Worm (Caenorhabditis elegans) whole organism, L1 larva: ENCODE results near the gene srh-255.

Source experiments
- alr-1 ChIP-seq: fragments of 200-800 bp; sonication (Bioruptor generic); optimal IDR thresholded peaks from 2 replicates; lab custom pipeline; 2018; ENCODE audit warnings: borderline replicate concordance, mild to moderate bottlenecking, missing genetic modification characterization, missing compliant biosample characterization
- efl-1 ChIP-seq, 4 experiments: fragments of 150-350 bp; optimal IDR thresholded peaks in 3 of 4; peaks in 1 of 4; 1 replicate in 1 of 4; 2 replicates in 3 of 4; lab custom pipeline; 2014; ENCODE audit warnings: missing biosample characterization in 2 of 4, missing genetic modification characterization in 2 of 4, missing genetic modification reagents in 2 of 4
- egl-27 ChIP-seq, 2 experiments: fragments of 150-350 bp in 1 of 2; sonication (generic microtip); optimal IDR thresholded peaks; 3 replicates each; lab custom pipeline; 2017 to 2018; ENCODE audit warnings: missing biosample characterization in 2 of 2, missing genetic modification characterization in 2 of 2, missing genetic modification reagents in 2 of 2
- fkh-10 ChIP-seq: sonication (generic microtip); optimal IDR thresholded peaks from 2 replicates; lab custom pipeline; 2017; ENCODE audit warnings: missing biosample characterization, missing genetic modification reagents, missing genetic modification characterization
- fos-1 ChIP-seq: fragments of 150-350 bp; optimal IDR thresholded peaks from 2 replicates; lab custom pipeline; 2014; ENCODE audit warnings: missing biosample characterization, missing genetic modification characterization
- lin-14 ChIP-seq: fragments of 200-800 bp; sonication (Bioruptor generic); optimal IDR thresholded peaks from 2 replicates; lab custom pipeline; 2018; ENCODE audit warnings: mild to moderate bottlenecking, missing genetic modification characterization, moderate library complexity, missing compliant biosample characterization
- skn-1 ChIP-seq: fragments of 150-350 bp; optimal IDR thresholded peaks from 2 replicates; lab custom pipeline; 2014; ENCODE audit warnings: missing biosample characterization, missing genetic modification characterization

- TF ChIP-seq fos-1 (tag; lab: Kevin White, UChicago) (no peak), egl-27 (tag; optimal IDR thresholded peaks at IDR 0.05; lab: Kevin White, UChicago) (no peak), skn-1 (tag; lab: Kevin White, UChicago) (no peak), lin-14 (GFP tag; lab: Kevin White, UChicago) (no peak), efl-1 (optimal IDR thresholded peaks at IDR 0.05; lab: Kevin White, UChicago) (no peak), efl-1 (GFP tag; optimal IDR thresholded peaks at IDR 0.05 in 1 of 2; lab: Kevin White, UChicago) (no peak), alr-1 (tag; lab: Kevin White, UChicago) (no peak), fkh-10 (no peak)
Observed at ce11 chrV:17019690-17020089, 45.1 kb upstream of the srh-255 start, which contains the start of gene F49H6.17.
